Fruit fly (Drosophila melanogaster): ENCODE measurements around the gene HLH4C.
A peak's percentile ranks its signal among the peaks of the same experiment; 100 is the strongest.

The HLH4C gene

dm6 chrX:4686723-4687122 lies 39.5 kb upstream of the HLH4C start, which contains the start of gene Pp2C1 (continued):
- TF ChIP-seq sna (GFP tag; IDR thresholded peaks at IDR 0.05; ENCODE audit: partially characterized antibody) (peak; percentile 64; the same call in 1 of the 2 replicates), CG9932 (GFP tag; IDR thresholded peaks at IDR 0.05) (peak; percentile 52; the same call in 1 of the 2 replicates), CG12391 (tag; optimal IDR thresholded peaks at IDR 0.05) (peak; percentile 4), GATAe (GFP tag; conservative IDR thresholded peaks at IDR 0.05) (no peak), Nf-YB (GFP tag; optimal IDR thresholded peaks at IDR 0.05) (no peak), Bgb (GFP tag; IDR thresholded peaks at IDR 0.05; ENCODE audit: partially characterized antibody) (peak; percentile 80), MESR4 (GFP tag; optimal IDR thresholded peaks at IDR 0.05) (peak; percentile 16), CG2129 (GFP tag; IDR thresholded peaks at IDR 0.05; ENCODE audit: partially characterized antibody) (peak; percentile 40), Sry-δ (GFP tag; optimal IDR thresholded peaks at IDR 0.05) (peak; percentile 73), Lhr (GFP tag; optimal IDR thresholded peaks at IDR 0.05) (peak; percentile 4), CG14860 (GFP tag; IDR thresholded peaks at IDR 0.05; ENCODE audit: partially characterized antibody) (peak; percentile 69), CG6791 (GFP tag; IDR thresholded peaks at IDR 0.05; ENCODE audit: partially characterized antibody) (peak; percentile 85), hbn (GFP tag; IDR thresholded peaks at IDR 0.05; ENCODE audit: partially characterized antibody) (peak; percentile 59), CG8290 (GFP tag; optimal IDR thresholded peaks at IDR 0.05) (no peak), CG8290 (tag; optimal IDR thresholded peaks at IDR 0.05) (peak; percentile 16 to 49), CG17612 (GFP tag; IDR thresholded peaks at IDR 0.05) (no peak), NfI (GFP tag; optimal IDR thresholded peaks at IDR 0.05) (no peak), Elba2 (GFP tag; optimal IDR thresholded peaks at IDR 0.05) (peak; percentile 79), CG4617 (GFP tag; optimal IDR thresholded peaks at IDR 0.05; ENCODE audit: borderline replicate concordance) (peak; percentile 21), CG12104 (GFP tag; optimal IDR thresholded peaks at IDR 0.05) (no peak), Abd-B (GFP tag; optimal IDR thresholded peaks at IDR 0.05) (no peak), zen (tag; optimal IDR thresholded peaks at IDR 0.05) (peak; percentile 24), HLH4C (GFP tag; IDR thresholded peaks at IDR 0.05; ENCODE audit: partially characterized antibody) (peak; percentile 41; the same call in 1 of the 3 replicates), chinmo (GFP tag; IDR thresholded peaks at IDR 0.05; ENCODE audit: partially characterized antibody) (peak; percentile 67; the same call in 1 of the 4 replicates), CG10959 (GFP tag; IDR thresholded peaks at IDR 0.05) (no peak), ssp (GFP tag; IDR thresholded peaks at IDR 0.05) (0 out of 2 replicates have a peak, but pooled peaks have one; percentile 18), CG34224 (GFP tag; IDR thresholded peaks at IDR 0.05; ENCODE audit: partially characterized antibody) (peak; percentile 51; the same call in 2 of the 3 replicates), hb (GFP tag; IDR thresholded peaks at IDR 0.05; ENCODE audit: partially characterized antibody) (peak; percentile 81), CG2120 (GFP tag; optimal IDR thresholded peaks at IDR 0.05) (peak; percentile 7), HHEX (GFP tag; optimal IDR thresholded peaks at IDR 0.05) (no peak), E2f1 (GFP tag; IDR thresholded peaks at IDR 0.05) (no peak), p53 (GFP tag; optimal IDR thresholded peaks at IDR 0.05) (no peak), tna (GFP tag; IDR thresholded peaks at IDR 0.05; ENCODE audit: partially characterized antibody) (peak; percentile 67), Med (GFP tag) (peak; percentile 65), ase (GFP tag; IDR thresholded peaks at IDR 0.05) (no peak), CG15514 (GFP tag; optimal IDR thresholded peaks at IDR 0.05) (peak; percentile 26), CG16813 (GFP tag; IDR thresholded peaks at IDR 0.05; ENCODE audit: partially characterized antibody) (peak; percentile 80), Opbp (GFP tag; IDR thresholded peaks at IDR 0.05; ENCODE audit: partially characterized antibody) (peak; percentile 90), CG1832 (GFP tag; optimal IDR thresholded peaks at IDR 0.05) (no peak), nau (GFP tag; optimal IDR thresholded peaks at IDR 0.05) (no peak), aop (GFP tag; IDR thresholded peaks at IDR 0.05) (no peak), CG32772 (GFP tag; IDR thresholded peaks at IDR 0.05) (0 out of 2 replicates have a peak, but pooled peaks have one; percentile 22), CG3995 (GFP tag; optimal IDR thresholded peaks at IDR 0.05) (peak; percentile 9), inv (GFP tag; IDR thresholded peaks at IDR 0.05; ENCODE audit: partially characterized antibody) (peak; percentile 74), CG13287 (GFP tag; IDR thresholded peaks at IDR 0.05; ENCODE audit: partially characterized antibody) (peak; percentile 73)

Measured in whole organism, embryonic.